Fruit fly (Drosophila melanogaster): ENCODE data around the gene CG34002.
A peak's percentile ranks its signal among the peaks of the same experiment; 100 is the strongest.

DNA sequence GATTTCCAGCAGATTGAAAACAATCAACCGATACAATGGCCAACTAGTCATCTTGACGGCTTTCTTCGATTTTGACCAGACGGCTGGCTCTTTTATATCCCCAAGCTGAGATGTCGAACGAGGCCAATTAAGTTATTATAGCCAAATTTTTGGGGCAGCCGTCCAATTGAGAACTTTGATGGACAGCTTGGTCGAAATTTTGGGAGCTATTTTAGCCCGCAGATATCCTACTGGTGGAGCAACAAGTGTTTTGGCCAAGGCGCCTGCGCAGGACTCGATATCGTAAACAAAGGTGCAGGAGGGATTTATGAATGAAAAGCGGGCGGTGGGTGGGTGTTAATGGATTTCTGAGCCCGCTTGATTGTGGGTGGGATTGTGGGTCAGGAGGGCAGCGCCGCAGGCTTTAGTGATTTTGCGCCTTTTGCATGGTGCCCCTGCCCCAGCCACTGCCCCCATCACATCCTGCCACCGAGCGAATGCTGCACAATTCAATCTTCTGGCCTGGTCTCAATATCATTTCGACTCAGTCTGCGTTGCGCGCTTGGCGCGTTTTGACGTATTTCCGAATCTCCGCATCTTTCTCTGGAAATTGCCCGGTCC lies 35.4 kb upstream of the CG34002 start, which contains the start of the genes Ir75c and Grd:
- TF ChIP-seq CG34367 (tag; optimal IDR thresholded peaks at IDR 0.05) (no peak), CG8301 (tag; optimal IDR thresholded peaks at IDR 0.05) (no peak), CG14655 (GFP tag; optimal IDR thresholded peaks at IDR 0.05) (no peak), CG12605 (GFP tag; IDR thresholded peaks at IDR 0.05) (peak; percentile 71; the same call in 1 of the 2 replicates), Pif1B (GFP tag; optimal IDR thresholded peaks at IDR 0.05) (no peak), CG17806 (tag; optimal IDR thresholded peaks at IDR 0.05) (no peak), D1 (tag; optimal IDR thresholded peaks at IDR 0.05) (no peak), CG8159 (tag; optimal IDR thresholded peaks at IDR 0.05) (no peak), CG15710 (tag; optimal IDR thresholded peaks at IDR 0.05) (no peak), Ets98B (GFP tag; IDR thresholded peaks at IDR 0.05) (no peak), CG32121 (GFP tag; IDR thresholded peaks at IDR 0.05) (no peak)
